Worm (Caenorhabditis elegans) whole organism, early embryonic: ENCODE measurements around the gene ZC455.1.

Experiments
- B0310.2 ChIP-seq: sonication (generic microtip); optimal IDR thresholded peaks from 2 replicates; lab custom pipeline; 2016; ENCODE audit warnings: mild to moderate bottlenecking, missing genetic modification characterization, missing compliant biosample characterization
- F13C5.2 ChIP-seq: sonication (generic microtip); optimal IDR thresholded peaks from 2 replicates; lab custom pipeline; 2017; ENCODE audit warnings: mild to moderate bottlenecking, missing genetic modification characterization, inconsistent platforms, missing compliant biosample characterization
- ama-1 ChIP-seq: fragments of 150-350 bp; optimal IDR thresholded peaks from 2 replicates; lab custom pipeline; 2014
- ceh-13 ChIP-seq: fragments of 200-800 bp; sonication (Bioruptor generic); optimal IDR thresholded peaks from 2 replicates; lab custom pipeline; 2018; ENCODE audit warnings: mild to moderate bottlenecking, missing genetic modification characterization, missing compliant biosample characterization
- ceh-36 ChIP-seq: sonication (generic microtip); optimal IDR thresholded peaks from 2 replicates; lab custom pipeline; 2016; ENCODE audit warnings: missing genetic modification characterization, inconsistent platforms, missing compliant biosample characterization
- hmg-4 ChIP-seq: fragments of 200-800 bp; sonication (Bioruptor generic); optimal IDR thresholded peaks from 2 replicates; lab custom pipeline; 2018; ENCODE audit warnings: mild to moderate bottlenecking, missing genetic modification characterization, missing compliant biosample characterization
- pes-1 ChIP-seq: fragments of 200-800 bp; sonication (Bioruptor generic); IDR thresholded peaks from 2 replicates; pipeline ENCODE4 v1.3.6; 2022; ENCODE audit warnings: missing genetic modification reagents, missing genetic modification characterization, missing compliant biosample characterization
- scrt-1 ChIP-seq: fragments of 200-800 bp; sonication (Bioruptor generic); IDR thresholded peaks from 2 replicates; pipeline ENCODE4 v1.3.6; 2022; ENCODE audit warnings: missing genetic modification characterization, missing compliant biosample characterization
- sea-1 ChIP-seq: fragments of 200-800 bp; sonication (Bioruptor generic); conservative IDR thresholded peaks from 2 replicates; pipeline ENCODE4 v1.3.6; 2022; ENCODE audit warnings: missing genetic modification characterization, missing compliant biosample characterization

DNA sequence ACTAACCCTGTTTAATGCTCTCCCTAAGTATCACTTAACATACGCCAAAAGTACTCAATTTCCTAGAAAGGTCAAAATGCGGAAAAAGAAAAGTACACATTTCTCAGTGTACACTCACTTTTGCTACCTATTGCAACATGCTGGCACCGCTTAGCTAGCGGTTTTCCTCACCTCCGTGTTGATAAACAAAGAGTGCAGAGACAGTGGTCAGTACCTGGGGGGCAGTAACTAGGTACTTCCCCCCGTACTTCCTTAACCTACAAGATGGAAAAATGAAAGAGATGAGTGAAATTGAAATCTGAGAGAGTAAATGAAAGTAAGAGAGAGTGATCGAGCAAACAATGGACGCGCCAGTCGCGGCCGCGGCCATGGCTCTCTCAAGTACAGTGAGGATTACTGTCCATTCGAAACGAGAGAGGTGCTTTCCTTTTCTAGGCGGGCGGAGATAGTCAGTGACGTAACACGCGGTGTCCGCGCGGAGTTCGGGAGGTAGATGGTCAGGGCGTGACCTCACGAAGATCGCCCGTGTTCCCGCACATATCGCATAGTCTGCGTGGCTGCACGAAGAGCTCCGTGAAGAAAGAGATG lies 37.1 kb upstream of the ZC455.1 start, which contains the start of gene cky-1:
- TF ChIP-seq ceh-36 (tag; lab: Kevin White, UChicago) (no peak), B0310.2 (tag; lab: Kevin White, UChicago) (no peak), ama-1 (lab: Kevin White, UChicago) (no peak), sea-1 (GFP tag; lab: Robert Waterston, UW) (no peak), F13C5.2 (tag; lab: Kevin White, UChicago) (no peak), pes-1 (no peak), ceh-13 (GFP tag; lab: Kevin White, UChicago) (no peak), hmg-4 (no peak), scrt-1 (GFP tag; lab: Robert Waterston, UW) (no peak)
